Comparison of ENCODE assay signal across 2 worm cellular contexts in the genomic region with DNA sequence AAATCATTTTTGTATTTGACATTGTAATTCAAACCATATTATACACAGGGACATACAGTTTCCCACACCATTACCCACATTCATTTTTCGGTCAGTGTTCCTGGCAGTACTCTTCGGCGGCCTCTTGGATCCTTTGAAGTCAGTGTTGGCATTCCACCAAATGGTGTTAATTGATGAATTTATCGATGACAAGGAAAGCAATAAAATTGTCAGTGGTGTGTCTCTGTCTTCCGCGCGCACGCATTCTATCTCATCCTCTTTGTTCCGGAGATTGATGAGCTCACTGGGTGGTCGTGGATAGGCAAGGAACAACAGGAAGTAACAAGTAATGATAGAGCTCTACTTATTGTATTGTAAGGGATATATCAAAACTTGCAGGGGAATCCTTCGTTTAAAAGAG.
TF ChIP-seq lines count a peak whose summit lies in the region.

No protein-coding gene starts in this region.

TF ChIP-seq in whole organism, late embryonic, 69 proteins besides CTCF, POLR2A, EP300 and RAD21:
- TF ChIP-seq pat-9 (tag; optimal IDR thresholded peaks at IDR 0.05; lab: Kevin White, UChicago) (no peak), Y22D7AL.16 (tag; optimal IDR thresholded peaks at IDR 0.05; lab: Kevin White, UChicago) (no peak), unc-55 (GFP tag; optimal IDR thresholded peaks at IDR 0.05; lab: Kevin White, UChicago) (peak; percentile 77), madf-2 (tag; optimal IDR thresholded peaks at IDR 0.05; lab: Kevin White, UChicago) (no peak), gmeb-2 (tag; optimal IDR thresholded peaks at IDR 0.05; lab: Kevin White, UChicago) (no peak), C08G9.2 (tag; optimal IDR thresholded peaks at IDR 0.05; lab: Kevin White, UChicago) (no peak), tbx-2 (tag; optimal IDR thresholded peaks at IDR 0.05; lab: Kevin White, UChicago) (no peak), fkh-10 (GFP tag; optimal IDR thresholded peaks at IDR 0.05; lab: Kevin White, UChicago) (no peak), eyg-1 (tag; optimal IDR thresholded peaks at IDR 0.05; lab: Kevin White, UChicago) (no peak)

TF ChIP-seq in whole organism, mixed stage, embryonic, 35 proteins besides CTCF, POLR2A, EP300 and RAD21:
- no peak for TF ChIP-seq unc-120 (tag; optimal IDR thresholded peaks at IDR 0.05; lab: Kevin White, UChicago; ENCODE audit: poor library complexity, severe bottlenecking)
- TF ChIP-seq unc-62 (GFP tag; optimal IDR thresholded peaks at IDR 0.05; lab: Kevin White, UChicago) = peak; percentile 92
- peak; percentile 47 for TF ChIP-seq hlh-1 (tag; optimal IDR thresholded peaks at IDR 0.05; lab: Kevin White, UChicago)
